Worm (Caenorhabditis elegans): ENCODE measurements around the gene mrps-18B.
A peak's percentile ranks its signal among the peaks of the same experiment; 100 is the strongest.

Gene mrps-18B

ce11 chrII:8569038-8569977 lies 43.8 kb downstream of the mrps-18B start, which contains the start of the genes col-38 and rpl-5:
TSS of gene col-38 (minus strand) at chrII:8569088.
TSS of gene rpl-5 (plus strand) at chrII:8569927.
- TF ChIP-seq bed-3 (GFP tag; optimal IDR thresholded peaks at IDR 0.05): no peak
- no peak for TF ChIP-seq ceh-43 (GFP tag; optimal IDR thresholded peaks at IDR 0.05)
- TF ChIP-seq unc-39 (tag; optimal IDR thresholded peaks at IDR 0.05): no peak
- TF ChIP-seq nhr-237 (tag; optimal IDR thresholded peaks at IDR 0.05): peak; percentile 91
- TF ChIP-seq tbx-8 (GFP tag; optimal IDR thresholded peaks at IDR 0.05): no peak
- TF ChIP-seq cnd-1 (tag; optimal IDR thresholded peaks at IDR 0.05): peak; percentile 39
- no peak for TF ChIP-seq ztf-11 (tag; optimal IDR thresholded peaks at IDR 0.05)
- no peak for TF ChIP-seq M03D4.4 (tag; optimal IDR thresholded peaks at IDR 0.05)
- TF ChIP-seq ham-2 (GFP tag; optimal IDR thresholded peaks at IDR 0.05): no peak
- TF ChIP-seq snpc-4 (tag; optimal IDR thresholded peaks at IDR 0.05): no peak
- no peak for TF ChIP-seq mab-5 (tag; optimal IDR thresholded peaks at IDR 0.05)
- no peak for TF ChIP-seq nhr-76 (tag; optimal IDR thresholded peaks at IDR 0.05)
- TF ChIP-seq unc-120 (tag; optimal IDR thresholded peaks at IDR 0.05; ENCODE audit: poor library complexity, severe bottlenecking): peak; percentile 13
- TF ChIP-seq nhr-2 (tag; optimal IDR thresholded peaks at IDR 0.05): peak; percentile 54
- TF ChIP-seq sptf-1 (tag; optimal IDR thresholded peaks at IDR 0.05): peak; percentile 81
- no peak for TF ChIP-seq drap-1 (GFP tag; optimal IDR thresholded peaks at IDR 0.05)
- no peak for TF ChIP-seq lin-32 (GFP tag; optimal IDR thresholded peaks at IDR 0.05)
- TF ChIP-seq lsy-2 (tag; optimal IDR thresholded peaks at IDR 0.05): peak; percentile 96
- peak; percentile 90 for TF ChIP-seq pha-4 (tag; optimal IDR thresholded peaks at IDR 0.05)
- TF ChIP-seq mep-1 (tag; optimal IDR thresholded peaks at IDR 0.05): peak; percentile 93
- TF ChIP-seq ceh-83 (GFP tag; optimal IDR thresholded peaks at IDR 0.05): no peak
- TF ChIP-seq elt-1 (tag; optimal IDR thresholded peaks at IDR 0.05; ENCODE audit: borderline replicate concordance, insufficient read depth): no peak
- TF ChIP-seq ceh-39 (tag; optimal IDR thresholded peaks at IDR 0.05): peak; percentile 82
- peak; percentile 40 for TF ChIP-seq hlh-1 (tag; optimal IDR thresholded peaks at IDR 0.05)
- no peak for TF ChIP-seq zip-8 (tag; optimal IDR thresholded peaks at IDR 0.05)
- TF ChIP-seq lin-13 (tag; optimal IDR thresholded peaks at IDR 0.05): peak; percentile 87
- no peak for TF ChIP-seq nhr-28 (tag; optimal IDR thresholded peaks at IDR 0.05)
- TF ChIP-seq flh-1 (GFP tag; optimal IDR thresholded peaks at IDR 0.05): no peak
- peak; percentile 79 for TF ChIP-seq ces-1 (GFP tag; optimal IDR thresholded peaks at IDR 0.05)
- TF ChIP-seq nhr-12 (tag; optimal IDR thresholded peaks at IDR 0.05): no peak
- TF ChIP-seq blmp-1 (tag; optimal IDR thresholded peaks at IDR 0.05): no peak
- TF ChIP-seq mls-2 (tag; optimal IDR thresholded peaks at IDR 0.05): peak; percentile 54
- TF ChIP-seq unc-62 (GFP tag; optimal IDR thresholded peaks at IDR 0.05): peak; percentile 32
- TF ChIP-seq elt-3 (tag; optimal IDR thresholded peaks at IDR 0.05): no peak
- no peak for TF ChIP-seq sem-2 (GFP tag; optimal IDR thresholded peaks at IDR 0.05)

- no peak for TF ChIP-seq sem-2 (GFP tag; optimal IDR thresholded peaks at IDR 0.05)
- TF ChIP-seq drap-1 (GFP tag; optimal IDR thresholded peaks at IDR 0.05): no peak
- TF ChIP-seq ceh-83 (GFP tag; optimal IDR thresholded peaks at IDR 0.05): no peak
- TF ChIP-seq snpc-4 (tag; optimal IDR thresholded peaks at IDR 0.05): no peak
- no peak for TF ChIP-seq lin-32 (GFP tag; optimal IDR thresholded peaks at IDR 0.05)
- no peak for TF ChIP-seq sptf-1 (tag; optimal IDR thresholded peaks at IDR 0.05)
Measured at ce11 chrII:8570977-8571376, 45.5 kb downstream of the mrps-18B start, which contains the start of gene bcs-1. TSS of gene bcs-1 (plus strand) at chrII:8571085.

- TF ChIP-seq mep-1 (tag; optimal IDR thresholded peaks at IDR 0.05): no peak
- TF ChIP-seq ceh-39 (tag; optimal IDR thresholded peaks at IDR 0.05): no peak
- no peak for TF ChIP-seq flh-1 (GFP tag; optimal IDR thresholded peaks at IDR 0.05)
- TF ChIP-seq cnd-1 (tag; optimal IDR thresholded peaks at IDR 0.05): no peak
- no peak for TF ChIP-seq nhr-76 (tag; optimal IDR thresholded peaks at IDR 0.05)
- TF ChIP-seq drap-1 (GFP tag; optimal IDR thresholded peaks at IDR 0.05): no peak
- TF ChIP-seq sptf-1 (tag; optimal IDR thresholded peaks at IDR 0.05): no peak
- TF ChIP-seq M03D4.4 (tag; optimal IDR thresholded peaks at IDR 0.05): no peak
- no peak for TF ChIP-seq nhr-12 (tag; optimal IDR thresholded peaks at IDR 0.05)
- no peak for TF ChIP-seq bed-3 (GFP tag; optimal IDR thresholded peaks at IDR 0.05)
Measured at ce11 chrII:8573044-8573443, 47.6 kb downstream of the mrps-18B start, which contains the start of gene F54C9.7. TSS of gene F54C9.7 (plus strand) at chrII:8573344.
